Worm (Caenorhabditis elegans) whole organism, late embryonic: Measurements from ENCODE around the gene nlp-29.

ENCODE experiments used
- ets-4 ChIP-seq: sonication (generic microtip); optimal IDR thresholded peaks from 2 replicates; lab custom pipeline; 2016; ENCODE audit warnings: missing genetic modification characterization, missing compliant biosample characterization
- hlh-15 ChIP-seq: sonication (generic microtip); optimal IDR thresholded peaks from 2 replicates; lab custom pipeline; 2016; ENCODE audit warnings: missing genetic modification characterization, missing compliant biosample characterization
- nfya-1 ChIP-seq: sonication (generic microtip); optimal IDR thresholded peaks from 2 replicates; lab custom pipeline; 2017; ENCODE audit warnings: missing genetic modification characterization, mild to moderate bottlenecking, missing compliant biosample characterization, antibody characterized with exemption, moderate library complexity
- nhr-11 ChIP-seq: fragments of 150-350 bp; optimal IDR thresholded peaks from 2 replicates; lab custom pipeline; 2014; ENCODE audit warnings: missing biosample characterization, missing genetic modification characterization
- npax-4 ChIP-seq: sonication (generic microtip); optimal IDR thresholded peaks from 2 replicates; lab custom pipeline; 2016; ENCODE audit warnings: missing genetic modification characterization, missing compliant biosample characterization

- TF ChIP-seq npax-4 (tag; lab: Kevin White, UChicago) (no peak), nhr-11 (no peak), ets-4 (no peak), nfya-1 (tag; lab: Kevin White, UChicago) (no peak), hlh-15 (tag; lab: Kevin White, UChicago) (no peak)
Measured at ce11 chrV:3943364-3943763, 40.9 kb upstream of the nlp-29 start.
